1 worm cellular context compared by ENCODE assay signal in the genomic region with DNA sequence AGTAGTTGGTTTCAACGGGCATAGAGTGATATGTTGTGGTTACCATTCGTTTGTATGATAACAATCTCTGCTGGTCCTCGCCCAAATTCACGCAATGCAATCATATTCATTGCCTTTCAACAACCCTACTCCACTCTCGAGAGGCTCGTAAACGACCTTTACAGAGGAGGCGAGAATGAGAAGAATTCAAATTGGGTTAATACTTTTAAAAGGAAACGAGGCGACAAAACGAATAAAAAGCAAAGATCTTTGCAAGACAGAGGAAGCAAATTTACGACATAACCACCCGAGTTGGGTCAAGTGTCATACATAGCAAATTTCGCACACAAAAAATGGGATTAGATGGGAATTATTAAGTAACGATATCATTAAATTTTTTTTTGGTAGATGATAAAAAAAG.
TF ChIP-seq lines count a peak whose summit lies in the region.

No protein-coding gene starts in this region.

TF ChIP-seq in whole organism, L1 larva, 84 proteins besides CTCF, POLR2A, EP300 and RAD21 (continued from another document):
- peak; percentile 13 for TF ChIP-seq lin-14 (GFP tag; optimal IDR thresholded peaks at IDR 0.05; lab: Kevin White, UChicago)
